Worm (Caenorhabditis elegans): Measurements from ENCODE around the gene str-185.

Gene str-185

DNA sequence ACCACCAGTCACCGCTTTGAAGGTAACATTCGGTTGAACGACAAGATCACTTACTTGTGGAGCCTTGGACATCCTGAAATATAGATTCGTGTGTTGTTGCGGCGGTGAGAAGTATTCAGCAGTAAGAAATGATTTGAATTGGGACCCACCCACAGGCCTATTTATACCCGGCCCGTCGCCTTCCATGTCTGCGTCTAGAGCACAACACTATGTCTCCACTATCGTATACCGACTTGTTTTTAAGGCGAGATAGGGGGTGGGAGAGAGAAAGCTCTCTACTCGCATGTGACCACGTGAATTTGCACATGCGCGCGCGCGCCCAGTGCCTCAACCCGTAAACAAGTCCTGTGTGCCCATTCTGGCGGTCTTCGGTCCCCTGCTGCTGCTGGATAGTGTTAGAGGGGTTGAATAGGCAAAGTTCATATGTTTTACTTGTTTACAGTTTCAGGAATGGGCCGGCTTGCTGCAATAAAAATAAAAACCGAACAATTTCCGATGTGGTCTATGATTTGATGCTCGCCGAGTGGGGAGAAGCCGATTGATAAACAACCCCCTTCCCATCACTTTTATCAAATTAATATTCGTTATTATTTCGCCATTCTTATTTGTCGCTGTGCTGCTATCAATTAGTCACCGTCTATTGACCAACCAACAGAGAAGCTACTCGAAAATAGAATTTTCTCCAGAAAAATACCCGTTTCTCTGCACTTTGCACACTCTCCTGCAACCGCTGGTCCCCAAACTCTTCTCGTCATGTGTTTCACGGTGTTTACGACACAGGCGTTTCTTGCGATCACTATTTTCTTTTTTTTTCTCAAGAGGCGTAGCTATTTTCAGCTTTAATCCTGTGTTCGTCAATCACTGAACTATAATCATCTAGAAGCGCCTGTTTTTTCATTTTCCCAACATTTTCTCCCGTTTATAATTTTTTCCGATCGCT lies 40.2 kb upstream of the str-185 start (continued):
- TF ChIP-seq madf-3 (GFP tag; IDR thresholded peaks at IDR 0.05) (no peak), snpc-1.3 (tag; optimal IDR thresholded peaks at IDR 0.05; ENCODE audit: insufficient read depth) (no peak), aptf-2 (GFP tag; conservative IDR thresholded peaks at IDR 0.05) (no peak), ceh-27 (GFP tag; optimal IDR thresholded peaks at IDR 0.05) (peak; percentile 79), efl-1 (GFP tag; optimal IDR thresholded peaks at IDR 0.05) (no peak), madf-8 (GFP tag; conservative IDR thresholded peaks at IDR 0.05) (no peak), hmg-20 (GFP tag; IDR thresholded peaks at IDR 0.05) (no peak), Y56A3A.18 (GFP tag; IDR thresholded peaks at IDR 0.05) (no peak; the same call in 1 of the 2 replicates), ceh-100 (GFP tag; IDR thresholded peaks at IDR 0.05) (0 out of 2 replicates have a peak, but pooled peaks have one; percentile 13), ZK185.1 (tag; optimal IDR thresholded peaks at IDR 0.05; ENCODE audit: poor library complexity, severe bottlenecking) (no peak), B0019.2 (GFP tag; conservative IDR thresholded peaks at IDR 0.05) (no peak), F10E7.11 (tag; optimal IDR thresholded peaks at IDR 0.05) (no peak), lir-1 (GFP tag; conservative IDR thresholded peaks at IDR 0.05) (peak; percentile 42; the same call in 1 of the 2 replicates), bed-1 (GFP tag; IDR thresholded peaks at IDR 0.05) (no peak), tbp1 (GFP tag; optimal IDR thresholded peaks at IDR 0.05) (peak; percentile 62), hrde-1 (tag; optimal IDR thresholded peaks at IDR 0.05; ENCODE audit: borderline replicate concordance) (no peak), attf-5 (GFP tag; optimal IDR thresholded peaks at IDR 0.05) (peak; percentile 24), xnd-1 (tag; optimal IDR thresholded peaks at IDR 0.05) (no peak), egl-44 (GFP tag; IDR thresholded peaks at IDR 0.05) (peak; percentile 85), dpff-1 (tag; optimal IDR thresholded peaks at IDR 0.05) (no peak), nhr-179 (tag; optimal IDR thresholded peaks at IDR 0.05) (no peak), aptf-3 (GFP tag; IDR thresholded peaks at IDR 0.05) (no peak), chd-7 (tag; optimal IDR thresholded peaks at IDR 0.05) (peak; percentile 29), K12H6.12 (tag; optimal IDR thresholded peaks at IDR 0.05) (peak; percentile 94), B0035.1 (tag; optimal IDR thresholded peaks at IDR 0.05) (no peak), repo-1 (tag; optimal IDR thresholded peaks at IDR 0.05) (peak; percentile 4), sdz-38 (tag; optimal IDR thresholded peaks at IDR 0.05) (no peak), pbrm-1 (GFP tag; IDR thresholded peaks at IDR 0.05) (peak; percentile 50; the same call in 1 of the 2 replicates), attf-3 (GFP tag; conservative IDR thresholded peaks at IDR 0.05) (0 out of 2 replicates have a peak, but pooled peaks have one; percentile 10), akir-1 (GFP tag; optimal IDR thresholded peaks at IDR 0.05) (peak; percentile 7), Y67H2A.10 (GFP tag; conservative IDR thresholded peaks at IDR 0.05) (0 out of 2 replicates have a peak, but pooled peaks have one; percentile 37), ztf-26 (tag; optimal IDR thresholded peaks at IDR 0.05) (no peak), somi-1 (GFP tag; optimal IDR thresholded peaks at IDR 0.05) (peak; percentile 82), nfya-2 (GFP tag; IDR thresholded peaks at IDR 0.05) (no peak), F23B12.7 (tag; optimal IDR thresholded peaks at IDR 0.05; ENCODE audit: insufficient read depth) (no peak)

DNA sequence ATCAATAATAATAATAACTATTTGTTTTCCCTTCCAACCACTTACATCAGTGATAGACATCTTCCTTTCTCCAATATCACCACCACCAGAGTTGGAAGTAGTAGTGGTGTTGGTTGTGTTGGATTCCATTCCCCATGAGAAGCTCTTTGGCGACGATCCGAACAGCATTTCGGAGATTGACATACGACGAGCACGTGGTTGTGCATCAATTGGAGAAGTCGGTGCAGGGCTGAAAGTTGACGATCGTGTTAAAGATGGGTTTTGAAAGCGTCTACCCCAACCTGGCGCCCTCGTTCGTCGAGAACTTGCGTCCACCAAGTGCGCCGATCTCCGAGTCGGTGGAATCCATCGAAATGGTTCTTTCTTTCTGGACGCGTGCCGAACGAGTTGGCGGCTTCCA lies 39.3 kb upstream of the str-185 start:
- no peak for TF ChIP-seq nhr-27 (tag; optimal IDR thresholded peaks at IDR 0.05)
- peak; percentile 9 for TF ChIP-seq akir-1 (GFP tag; optimal IDR thresholded peaks at IDR 0.05)
- TF ChIP-seq F23B12.7 (tag; optimal IDR thresholded peaks at IDR 0.05; ENCODE audit: insufficient read depth), result no peak
- no peak for TF ChIP-seq bed-2 (GFP tag; IDR thresholded peaks at IDR 0.05)
- no peak for TF ChIP-seq ztf-26 (tag; optimal IDR thresholded peaks at IDR 0.05)
- TF ChIP-seq B0019.2 (GFP tag; conservative IDR thresholded peaks at IDR 0.05), result no peak
- TF ChIP-seq ztf-3 (GFP tag; optimal IDR thresholded peaks at IDR 0.05), result no peak
- no peak for TF ChIP-seq snpc-3.4 (tag; optimal IDR thresholded peaks at IDR 0.05)
- no peak for TF ChIP-seq F33H1.4 (GFP tag; IDR thresholded peaks at IDR 0.05)
- no peak for TF ChIP-seq ets-4 (GFP tag; optimal IDR thresholded peaks at IDR 0.05)
- no peak for TF ChIP-seq hmg-1.2 (GFP tag; IDR thresholded peaks at IDR 0.05)
- TF ChIP-seq sdz-38 (tag; optimal IDR thresholded peaks at IDR 0.05), result no peak
- TF ChIP-seq efl-1 (GFP tag; optimal IDR thresholded peaks at IDR 0.05), result no peak
- no peak for TF ChIP-seq hmg-20 (GFP tag; IDR thresholded peaks at IDR 0.05)
- TF ChIP-seq ama-1 (optimal IDR thresholded peaks at IDR 0.05), result no peak
- TF ChIP-seq ama-1 (GFP tag; optimal IDR thresholded peaks at IDR 0.05), result no peak
- TF ChIP-seq zfh-2 (GFP tag; conservative IDR thresholded peaks at IDR 0.05), result peak; percentile 38; the same call in 1 of the 2 replicates
- no peak for TF ChIP-seq F39B2.1 (GFP tag; IDR thresholded peaks at IDR 0.05)
